Fruit fly (Drosophila melanogaster) whole organism, embryonic: ENCODE measurements around the gene GstD5.
A peak's percentile ranks its signal among the peaks of the same experiment; 100 is the strongest.

Experiments
- Abd-B ChIP-seq: fragments of 200-800 bp; sonication (Bioruptor generic); optimal IDR thresholded peaks from 2 replicates; lab custom pipeline; 2018; ENCODE audit warnings: missing biosample characterization, mild to moderate bottlenecking, missing genetic modification characterization, moderate library complexity
- Aef1 ChIP-seq: fragments of 200-800 bp; sonication (Bioruptor generic); IDR thresholded peaks from 3 replicates; pipeline ENCODE4 v1.3.6; 2022; ENCODE audit warnings: missing biosample characterization, missing genetic modification characterization
- CG10321 ChIP-seq: fragments of 200-800 bp; sonication (Bioruptor generic); IDR thresholded peaks from 2 replicates; pipeline ENCODE4 v1.3.6; 2022; ENCODE audit warnings: missing biosample characterization, missing genetic modification characterization
- CG10543 ChIP-seq: fragments of 200-800 bp; sonication (Bioruptor generic); optimal IDR thresholded peaks from 3 replicates; lab custom pipeline; 2017; ENCODE audit warnings: missing biosample characterization, mild to moderate bottlenecking, missing genetic modification characterization, moderate library complexity
- CG11085 ChIP-seq: fragments of 200-800 bp; sonication (Bioruptor generic); IDR thresholded peaks from 2 replicates; pipeline ENCODE4 v1.3.6; 2022; ENCODE audit warnings: missing biosample characterization, missing genetic modification characterization
- CG11723 ChIP-seq: fragments of 200-800 bp; sonication (Bioruptor generic); optimal IDR thresholded peaks from 2 replicates; lab custom pipeline; 2017; ENCODE audit warnings: missing biosample characterization, mild to moderate bottlenecking, missing genetic modification characterization
- CG12071 ChIP-seq: fragments of 200-800 bp; sonication (Bioruptor generic); optimal IDR thresholded peaks from 3 replicates; lab custom pipeline; 2018; ENCODE audit warnings: missing biosample characterization, mild to moderate bottlenecking, missing genetic modification characterization
- CG12104 ChIP-seq: fragments of 200-800 bp; sonication (Bioruptor generic); optimal IDR thresholded peaks from 3 replicates; lab custom pipeline; 2016; ENCODE audit warnings: missing biosample characterization, missing genetic modification characterization
- CG12219 ChIP-seq: fragments of 200-800 bp; sonication (Bioruptor generic); optimal IDR thresholded peaks from 3 replicates; lab custom pipeline; 2018; ENCODE audit warnings: missing biosample characterization, mild to moderate bottlenecking, missing genetic modification characterization
- CG2116 ChIP-seq: fragments of 200-800 bp; sonication (Bioruptor generic); optimal IDR thresholded peaks from 3 replicates; lab custom pipeline; 2018; ENCODE audit warnings: missing biosample characterization, mild to moderate bottlenecking, missing genetic modification characterization
- CG31224 ChIP-seq: fragments of 200-800 bp; sonication (Bioruptor generic); IDR thresholded peaks from 2 replicates; pipeline ENCODE4 v1.3.6; 2022; ENCODE audit warnings: missing biosample characterization, missing genetic modification characterization
- CG31388 ChIP-seq: fragments of 200-800 bp; sonication (Bioruptor generic); optimal IDR thresholded peaks from 2 replicates; lab custom pipeline; 2016; ENCODE audit warnings: missing biosample characterization, missing genetic modification characterization
- CG32532 ChIP-seq: fragments of 200-800 bp; sonication (Bioruptor generic); IDR thresholded peaks from 2 replicates; pipeline ENCODE4 v1.3.6; 2022; ENCODE audit warnings: missing biosample characterization, missing genetic modification characterization
- CG33557 ChIP-seq: fragments of 200-800 bp; sonication (Bioruptor generic); optimal IDR thresholded peaks from 2 replicates; lab custom pipeline; 2019; ENCODE audit warnings: missing biosample characterization, mild to moderate bottlenecking, missing genetic modification characterization, moderate library complexity
- CG34376 ChIP-seq: fragments of 200-800 bp; sonication (Bioruptor generic); optimal IDR thresholded peaks from 2 replicates; lab custom pipeline; 2018; ENCODE audit warnings: missing biosample characterization, mild to moderate bottlenecking, missing genetic modification characterization
- CG5180 ChIP-seq: fragments of 200-800 bp; sonication (Bioruptor generic); optimal IDR thresholded peaks from 3 replicates; lab custom pipeline; 2017; ENCODE audit warnings: missing biosample characterization, missing genetic modification characterization, mild to moderate bottlenecking, moderate library complexity, missing genetic modification reagents
- CG5953 ChIP-seq: fragments of 200-800 bp; sonication (Bioruptor generic); IDR thresholded peaks from 2 replicates; pipeline ENCODE4 v1.3.6; 2022; ENCODE audit warnings: missing biosample characterization, missing genetic modification characterization
- CG6683 ChIP-seq: fragments of 200-800 bp; sonication (Bioruptor generic); optimal IDR thresholded peaks from 2 replicates; lab custom pipeline; 2017; ENCODE audit warnings: missing biosample characterization, mild to moderate bottlenecking, missing genetic modification characterization, missing genetic modification reagents
- CG8089 ChIP-seq: fragments of 200-800 bp; sonication (Bioruptor generic); optimal IDR thresholded peaks from 3 replicates; lab custom pipeline; 2016; ENCODE audit warnings: missing biosample characterization, missing genetic modification characterization
- Chrac-16 ChIP-seq: fragments of 200-800 bp; sonication (Bioruptor generic); optimal IDR thresholded peaks from 3 replicates; lab custom pipeline; 2016; ENCODE audit warnings: missing biosample characterization, missing genetic modification characterization
- Doc3 ChIP-seq: fragments of 200-800 bp; sonication (Bioruptor generic); IDR thresholded peaks from 3 replicates; pipeline ENCODE4 v1.3.6; 2022; ENCODE audit warnings: missing biosample characterization, missing genetic modification characterization; ENCODE audit not compliant: partially characterized antibody
- Dp ChIP-seq: fragments of 200-800 bp; sonication (Bioruptor generic); optimal IDR thresholded peaks from 2 replicates; lab custom pipeline; 2018; ENCODE audit warnings: missing biosample characterization, mild to moderate bottlenecking, missing genetic modification characterization, moderate library complexity
- Dref ChIP-seq: fragments of 200-800 bp; sonication (Bioruptor generic); IDR thresholded peaks from 2 replicates; pipeline ENCODE4 v1.3.6; 2022; ENCODE audit warnings: missing biosample characterization, missing genetic modification characterization
- Jarid2 ChIP-seq: fragments of 200-800 bp; sonication (Bioruptor generic); optimal IDR thresholded peaks from 3 replicates; lab custom pipeline; 2017; ENCODE audit warnings: mild to moderate bottlenecking, missing biosample characterization, missing genetic modification reagents, missing genetic modification characterization
- Meics ChIP-seq: fragments of 200-800 bp; sonication (Bioruptor generic); optimal IDR thresholded peaks from 2 replicates; lab custom pipeline; 2017; ENCODE audit warnings: missing biosample characterization, mild to moderate bottlenecking, missing genetic modification characterization
- NK7.1 ChIP-seq: fragments of 200-800 bp; sonication (Bioruptor generic); optimal IDR thresholded peaks from 3 replicates; lab custom pipeline; 2016; ENCODE audit warnings: missing biosample characterization, missing genetic modification characterization
- Neu2 ChIP-seq: fragments of 200-800 bp; sonication (Bioruptor generic); optimal IDR thresholded peaks from 3 replicates; lab custom pipeline; 2016; ENCODE audit warnings: missing biosample characterization, missing genetic modification characterization, borderline replicate concordance
- PHDP ChIP-seq: fragments of 200-800 bp; sonication (Bioruptor generic); optimal IDR thresholded peaks from 3 replicates; lab custom pipeline; 2018; ENCODE audit warnings: missing biosample characterization, mild to moderate bottlenecking, missing genetic modification characterization, moderate library complexity
- Sry-δ ChIP-seq: fragments of 200-800 bp; sonication (Bioruptor generic); optimal IDR thresholded peaks from 2 replicates; lab custom pipeline; 2016; ENCODE audit warnings: missing biosample characterization, missing genetic modification characterization
- Tbp ChIP-seq: fragments of >200 bp; optimal IDR thresholded peaks from 2 replicates; lab custom pipeline; 2018; ENCODE audit warnings: missing biosample characterization, missing genetic modification characterization
- al ChIP-seq: fragments of 200-800 bp; sonication (Bioruptor generic); IDR thresholded peaks from 2 replicates; pipeline ENCODE4 v1.3.6; 2022; ENCODE audit warnings: missing biosample characterization, missing genetic modification characterization
- bcd ChIP-seq: fragments of 200-800 bp; sonication (Bioruptor generic); optimal IDR thresholded peaks from 2 replicates; lab custom pipeline; 2017; ENCODE audit warnings: missing biosample characterization, mild to moderate bottlenecking, missing genetic modification characterization
- cato ChIP-seq: fragments of 200-800 bp; sonication (Bioruptor generic); optimal IDR thresholded peaks from 2 replicates; lab custom pipeline; 2016; ENCODE audit warnings: missing biosample characterization, missing genetic modification characterization, borderline replicate concordance
- caup ChIP-seq: fragments of 200-800 bp; sonication (Bioruptor generic); optimal IDR thresholded peaks from 3 replicates; lab custom pipeline; 2017; ENCODE audit warnings: missing biosample characterization, mild to moderate bottlenecking, missing genetic modification characterization, moderate library complexity; ENCODE audit not compliant: severe bottlenecking
- chif ChIP-seq, 2 experiments: fragments of 200-800 bp; sonication (Bioruptor generic); optimal IDR thresholded peaks; 3 replicates each; lab custom pipeline; 2016; ENCODE audit warnings: missing biosample characterization in 2 of 2, missing genetic modification characterization in 2 of 2
- da ChIP-seq: fragments of 200-800 bp; sonication (Bioruptor generic); optimal IDR thresholded peaks from 2 replicates; lab custom pipeline; 2016; ENCODE audit warnings: missing biosample characterization, missing genetic modification characterization
- fd64A ChIP-seq: fragments of 200-800 bp; sonication (Bioruptor generic); optimal IDR thresholded peaks from 3 replicates; lab custom pipeline; 2018; ENCODE audit warnings: missing biosample characterization, mild to moderate bottlenecking, missing genetic modification characterization
- hb ChIP-seq: fragments of 200-800 bp; sonication (Bioruptor generic); IDR thresholded peaks from 3 replicates; pipeline ENCODE4 v1.3.6; 2022; ENCODE audit warnings: missing biosample characterization, missing genetic modification characterization; ENCODE audit not compliant: partially characterized antibody
- her ChIP-seq: fragments of 200-800 bp; sonication (Bioruptor generic); optimal IDR thresholded peaks from 2 replicates; lab custom pipeline; 2016; ENCODE audit warnings: missing biosample characterization, missing genetic modification characterization
- hth ChIP-seq: fragments of >200 bp; optimal IDR thresholded peaks from 2 replicates; lab custom pipeline; 2017; ENCODE audit warnings: inconsistent platforms
- jigr1 ChIP-seq: fragments of 200-800 bp; sonication (Bioruptor generic); IDR thresholded peaks from 3 replicates; pipeline ENCODE4 v1.3.6; 2022; ENCODE audit warnings: missing biosample characterization, missing genetic modification characterization
- kah ChIP-seq: fragments of 200-800 bp; sonication (Bioruptor generic); optimal IDR thresholded peaks from 2 replicates; lab custom pipeline; 2018; ENCODE audit warnings: missing biosample characterization, mild to moderate bottlenecking, missing genetic modification characterization
- knrl ChIP-seq: fragments of 200-800 bp; sonication (Bioruptor generic); IDR thresholded peaks from 3 replicates; pipeline ENCODE4 v1.3.6; 2022; ENCODE audit warnings: missing biosample characterization, missing genetic modification characterization; ENCODE audit not compliant: partially characterized antibody
- sens-2 ChIP-seq: fragments of 200-800 bp; sonication (Bioruptor generic); IDR thresholded peaks from 2 replicates; pipeline ENCODE4 v1.3.6; 2022; ENCODE audit warnings: missing biosample characterization, missing genetic modification characterization
- so ChIP-seq: fragments of 200-800 bp; sonication (Bioruptor generic); IDR thresholded peaks from 3 replicates; pipeline ENCODE4 v1.3.6; 2022; ENCODE audit warnings: missing biosample characterization, missing genetic modification characterization
- stwl ChIP-seq: fragments of 200-800 bp; sonication (Bioruptor generic); optimal IDR thresholded peaks from 3 replicates; lab custom pipeline; 2018; ENCODE audit warnings: missing biosample characterization, mild to moderate bottlenecking, missing genetic modification characterization, moderate library complexity
- tll ChIP-seq, 2 experiments: fragments of 200-800 bp in 1 of 2; fragments of >200 bp in 1 of 2; sonication (Bioruptor generic) in 1 of 2; optimal IDR thresholded peaks; 2 replicates each; lab custom pipeline; 2017 to 2019; ENCODE audit warnings: missing biosample characterization in 2 of 2, missing genetic modification characterization in 2 of 2, mild to moderate bottlenecking in 1 of 2, moderate library complexity in 1 of 2
- ttk ChIP-seq: fragments of 200-800 bp; sonication (Bioruptor generic); IDR thresholded peaks from 2 replicates; pipeline ENCODE4 v2.1.2; 2022; ENCODE audit warnings: missing biosample characterization, missing genetic modification characterization
- unc-4 ChIP-seq: fragments of 200-800 bp; sonication (Bioruptor generic); IDR thresholded peaks from 2 replicates; pipeline ENCODE4 v1.3.6; 2022; ENCODE audit warnings: missing biosample characterization, missing genetic modification characterization; ENCODE audit not compliant: partially characterized antibody

The GstD5 gene

dm6 chr3R:12401672-12402296, 26.3 kb downstream of the GstD5 start, which contains the start of gene DNAlig3 (continued):
- TF ChIP-seq kah (peak; percentile 1), jigr1 (GFP tag; lab: Robert Waterston, UW) (no peak), CG31388 (GFP tag; lab: Kevin White, UChicago) (no peak), ttk (GFP tag; lab: Robert Waterston, UW) (no peak), CG33557 (no peak), stwl (tag; lab: Kevin White, UChicago) (peak; percentile 64), CG10543 (GFP tag; lab: Kevin White, UChicago) (no peak), CG5953 (no peak), CG12219 (GFP tag; lab: Kevin White, UChicago) (no peak), CG10321 (GFP tag; lab: Robert Waterston, UW) (no peak), CG31224 (GFP tag; lab: Robert Waterston, UW) (no peak), CG11723 (GFP tag; lab: Kevin White, UChicago) (no peak), so (GFP tag; lab: Robert Waterston, UW) (no peak), al (GFP tag; lab: Robert Waterston, UW) (no peak), Sry-δ (GFP tag; lab: Kevin White, UChicago) (peak; percentile 22), Chrac-16 (GFP tag; lab: Kevin White, UChicago) (no peak), Meics (no peak), Tbp (GFP tag; lab: Kevin White, UChicago) (no peak), CG6683 (peak; percentile 8), CG11085 (GFP tag; lab: Robert Waterston, UW) (no peak), hb (GFP tag; lab: Robert Waterston, UW) (0 out of 3 replicates have a peak, but pooled peaks have one; percentile 64), PHDP (tag; lab: Kevin White, UChicago) (no peak), da (GFP tag; lab: Kevin White, UChicago) (no peak), unc-4 (GFP tag; lab: Robert Waterston, UW) (peak; percentile 57), cato (GFP tag; lab: Kevin White, UChicago) (no peak), Aef1 (GFP tag; lab: Robert Waterston, UW) (no peak), bcd (no peak), NK7.1 (GFP tag; lab: Kevin White, UChicago) (no peak), CG34376 (GFP tag; lab: Kevin White, UChicago) (peak; percentile 44), CG8089 (GFP tag; lab: Kevin White, UChicago) (no peak), sens-2 (GFP tag; lab: Robert Waterston, UW) (no peak), CG12104 (GFP tag; lab: Kevin White, UChicago) (no peak), Doc3 (GFP tag; lab: Robert Waterston, UW) (peak; percentile 61; the same call in 1 of the 3 replicates), Dref (GFP tag; lab: Robert Waterston, UW) (peak; percentile 40; the same call in 1 of the 2 replicates), CG2116 (GFP tag; lab: Kevin White, UChicago) (peak; percentile 32), Jarid2 (GFP tag; lab: Kevin White, UChicago) (no peak), fd64A (GFP tag; lab: Kevin White, UChicago) (no peak), caup (GFP tag; lab: Kevin White, UChicago) (no peak), CG5180 (GFP tag; lab: Kevin White, UChicago) (no peak), hth (lab: Kevin White, UChicago) (no peak), Neu2 (GFP tag; lab: Kevin White, UChicago) (no peak), knrl (GFP tag; lab: Robert Waterston, UW) (0 out of 3 replicates have a peak, but pooled peaks have one; percentile 28), her (GFP tag; lab: Kevin White, UChicago) (peak; percentile 39), Dp (GFP tag; lab: Kevin White, UChicago) (peak; percentile 86), CG12071 (GFP tag; lab: Kevin White, UChicago) (peak; percentile 44), CG32532 (GFP tag; lab: Robert Waterston, UW) (no peak), chif (GFP tag; optimal IDR thresholded peaks at IDR 0.05; lab: Kevin White, UChicago) (no peak), tll (GFP tag; optimal IDR thresholded peaks at IDR 0.05; lab: Kevin White, UChicago) (peak in 1 of 2 experiments; percentile 62), Abd-B (GFP tag; lab: Kevin White, UChicago) (no peak)
